Fruit fly (Drosophila melanogaster) whole organism, pupa: ENCODE measurements around the gene Polr1E.

Experiments
- CG10348 ChIP-seq: fragments of 200-800 bp; sonication (Bioruptor generic); IDR thresholded peaks from 2 replicates; pipeline ENCODE4 v1.3.6; 2022; ENCODE audit warnings: missing biosample characterization, missing genetic modification characterization
- CG12605 ChIP-seq: fragments of 200-800 bp; sonication (Bioruptor generic); IDR thresholded peaks from 2 replicates; pipeline ENCODE4 v1.3.6; 2022; ENCODE audit warnings: missing biosample characterization, missing genetic modification characterization
- CG13204 ChIP-seq: fragments of 200-800 bp; sonication (Bioruptor generic); optimal IDR thresholded peaks from 2 replicates; lab custom pipeline; 2018; ENCODE audit warnings: missing biosample characterization, mild to moderate bottlenecking, missing genetic modification characterization, moderate library complexity
- CG14655 ChIP-seq: fragments of 200-800 bp; sonication (Bioruptor generic); optimal IDR thresholded peaks from 3 replicates; lab custom pipeline; 2017; ENCODE audit warnings: mild to moderate bottlenecking, missing biosample characterization, missing genetic modification reagents, missing genetic modification characterization
- CG15710 ChIP-seq: fragments of 200-800 bp; sonication (Bioruptor generic); optimal IDR thresholded peaks from 2 replicates; lab custom pipeline; 2018; ENCODE audit warnings: missing biosample characterization, mild to moderate bottlenecking, missing genetic modification characterization, moderate library complexity
- CG17806 ChIP-seq: fragments of 200-800 bp; sonication (Bioruptor generic); optimal IDR thresholded peaks from 2 replicates; lab custom pipeline; 2018; ENCODE audit warnings: missing biosample characterization, mild to moderate bottlenecking, missing genetic modification characterization, moderate library complexity
- CG32121 ChIP-seq: fragments of 200-800 bp; sonication (Bioruptor generic); IDR thresholded peaks from 2 replicates; pipeline ENCODE4 v1.3.6; 2022; ENCODE audit warnings: missing biosample characterization, missing genetic modification characterization
- CG34367 ChIP-seq: fragments of 200-800 bp; sonication (Bioruptor generic); optimal IDR thresholded peaks from 2 replicates; lab custom pipeline; 2018; ENCODE audit warnings: missing biosample characterization, mild to moderate bottlenecking, missing genetic modification characterization
- CG4496 ChIP-seq: fragments of 200-800 bp; sonication (Bioruptor generic); IDR thresholded peaks from 3 replicates; pipeline ENCODE4 v1.3.6; 2022; ENCODE audit warnings: missing biosample characterization, missing genetic modification characterization
- CG8159 ChIP-seq: fragments of 200-800 bp; sonication (Bioruptor generic); optimal IDR thresholded peaks from 3 replicates; lab custom pipeline; 2018; ENCODE audit warnings: missing biosample characterization, mild to moderate bottlenecking, missing genetic modification characterization, moderate library complexity
- CG8301 ChIP-seq: fragments of 200-800 bp; sonication (Bioruptor generic); optimal IDR thresholded peaks from 2 replicates; lab custom pipeline; 2018; ENCODE audit warnings: missing biosample characterization, mild to moderate bottlenecking, missing genetic modification characterization
- CG9948 ChIP-seq: fragments of 200-800 bp; sonication (Bioruptor generic); optimal IDR thresholded peaks from 2 replicates; lab custom pipeline; 2018; ENCODE audit warnings: missing biosample characterization, mild to moderate bottlenecking, missing genetic modification characterization, moderate library complexity
- D1 ChIP-seq: fragments of 200-800 bp; sonication (Bioruptor generic); optimal IDR thresholded peaks from 2 replicates; lab custom pipeline; 2018; ENCODE audit warnings: missing biosample characterization, mild to moderate bottlenecking, missing genetic modification characterization, moderate library complexity
- EcR ChIP-seq: fragments of 200-800 bp; sonication (Bioruptor generic); optimal IDR thresholded peaks from 3 replicates; lab custom pipeline; 2019; ENCODE audit warnings: missing biosample characterization, missing genetic modification characterization, mild to moderate bottlenecking, moderate library complexity, missing genetic modification reagents
- Ets98B ChIP-seq: fragments of 200-800 bp; sonication (Bioruptor generic); IDR thresholded peaks from 2 replicates; pipeline ENCODE4 v1.3.6; 2022; ENCODE audit warnings: missing biosample characterization, missing genetic modification characterization
- Pif1A ChIP-seq: fragments of 200-800 bp; sonication (Bioruptor generic); optimal IDR thresholded peaks from 3 replicates; lab custom pipeline; 2016; ENCODE audit warnings: missing biosample characterization, missing genetic modification characterization
- Pif1B ChIP-seq: fragments of 200-800 bp; sonication (Bioruptor generic); optimal IDR thresholded peaks from 3 replicates; lab custom pipeline; 2016; ENCODE audit warnings: missing biosample characterization, missing genetic modification characterization
- Snoo ChIP-seq: fragments of 200-800 bp; sonication (Bioruptor generic); optimal IDR thresholded peaks from 3 replicates; lab custom pipeline; 2017; ENCODE audit warnings: missing biosample characterization, mild to moderate bottlenecking, missing genetic modification characterization, inconsistent platforms
- fd96Ca ChIP-seq: fragments of 200-800 bp; sonication (Bioruptor generic); IDR thresholded peaks from 3 replicates; pipeline ENCODE4 v1.3.6; 2022; ENCODE audit warnings: missing biosample characterization, missing genetic modification characterization
- gl ChIP-seq: fragments of 200-800 bp; sonication (Bioruptor generic); optimal IDR thresholded peaks from 2 replicates; lab custom pipeline; 2018; ENCODE audit warnings: missing biosample characterization, mild to moderate bottlenecking, missing genetic modification characterization
- rn ChIP-seq: fragments of 200-800 bp; sonication (Bioruptor generic); IDR thresholded peaks from 2 replicates; pipeline ENCODE4 v1.3.6; 2022; ENCODE audit warnings: missing biosample characterization, missing genetic modification characterization

Gene Polr1E

DNA sequence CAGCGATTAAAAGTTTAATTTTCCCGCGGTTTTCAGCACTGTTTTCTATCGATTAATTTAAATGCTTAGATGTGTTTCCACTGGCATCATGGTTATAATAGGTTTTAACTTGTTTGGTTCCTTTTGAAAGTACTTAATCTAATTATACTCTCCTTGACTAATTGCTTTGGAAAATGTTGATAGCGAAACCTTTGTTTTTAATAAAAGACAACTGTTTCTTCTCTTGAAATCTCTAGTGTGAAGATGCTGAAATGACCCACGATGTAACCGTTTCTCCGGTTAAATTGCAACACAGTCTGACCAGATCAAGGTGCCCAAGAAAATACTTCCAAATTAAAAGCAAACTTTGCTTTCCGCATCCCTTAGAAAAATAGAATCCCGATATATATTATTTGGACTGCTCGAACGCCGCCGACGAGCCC lies 2.6 kb downstream of the Polr1E start, which contains the start of gene Dlc90F:
Gene Dlc90F, plus strand, starts transcription at position 330 of the 422 bp plus-strand sequence.
- TF ChIP-seq EcR (GFP tag; lab: Kevin White, UChicago) (no peak), CG14655 (no peak), CG15710 (tag; lab: Kevin White, UChicago) (peak; percentile 68), Snoo (tag; lab: Kevin White, UChicago) (peak; percentile 20), CG12605 (GFP tag; lab: Robert Waterston, UW) (0 out of 2 replicates have a peak, but pooled peaks have one; percentile 42), rn (GFP tag; lab: Robert Waterston, UW) (0 out of 2 replicates have a peak, but pooled peaks have one; percentile 8), CG4496 (GFP tag; lab: Robert Waterston, UW) (peak; percentile 76; the same call in 1 of the 3 replicates), CG9948 (tag; lab: Kevin White, UChicago) (peak; percentile 43), CG8301 (peak; percentile 29), fd96Ca (GFP tag; lab: Robert Waterston, UW) (peak; percentile 59), CG32121 (no peak), CG13204 (GFP tag; lab: Kevin White, UChicago) (no peak), Ets98B (GFP tag; lab: Robert Waterston, UW) (peak; percentile 62), CG17806 (peak; percentile 58), CG34367 (tag; lab: Kevin White, UChicago) (peak; percentile 51)

DNA sequence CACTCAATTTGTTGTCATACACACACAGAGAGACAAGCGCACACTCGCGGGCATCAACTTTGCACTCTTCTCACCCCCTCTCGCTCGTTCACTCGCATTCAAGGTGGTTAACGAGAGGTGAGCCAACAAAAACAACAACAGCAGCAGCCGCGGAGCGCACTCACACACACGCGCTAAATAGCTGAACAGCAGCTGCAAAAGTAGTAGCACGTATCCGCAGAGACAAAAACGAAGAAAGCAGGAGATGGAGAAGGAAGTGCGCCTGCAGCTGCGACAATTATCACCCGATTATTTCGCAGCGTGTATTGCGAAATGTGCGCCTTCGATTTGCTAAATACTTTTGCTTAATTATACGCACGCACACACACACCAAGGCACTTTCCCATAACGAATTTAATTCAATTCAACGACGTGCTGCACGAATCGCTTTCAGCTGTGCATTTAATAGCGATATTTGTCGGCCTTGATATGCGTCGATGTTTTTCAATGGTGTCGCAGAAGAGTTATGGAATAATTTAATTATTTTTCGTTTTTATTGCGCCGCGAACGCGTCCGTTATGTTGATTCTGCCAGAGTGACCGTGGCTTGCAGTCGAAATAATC lies 3.1 kb downstream of the Polr1E start:
- TF ChIP-seq D1 (tag; lab: Kevin White, UChicago) (no peak), CG8301 (no peak), CG13204 (GFP tag; lab: Kevin White, UChicago) (peak; percentile 61), rn (GFP tag; lab: Robert Waterston, UW) (no peak), CG4496 (GFP tag; lab: Robert Waterston, UW) (peak; percentile 42; the same call in 1 of the 3 replicates), EcR (GFP tag; lab: Kevin White, UChicago) (peak; percentile 64), gl (tag; lab: Kevin White, UChicago) (no peak), Ets98B (GFP tag; lab: Robert Waterston, UW) (peak; percentile 70), Snoo (tag; lab: Kevin White, UChicago) (no peak), CG34367 (tag; lab: Kevin White, UChicago) (no peak), CG12605 (GFP tag; lab: Robert Waterston, UW) (0 out of 2 replicates have a peak, but pooled peaks have one; percentile 18), Pif1B (GFP tag; lab: Kevin White, UChicago) (peak; percentile 74), CG9948 (tag; lab: Kevin White, UChicago) (no peak), fd96Ca (GFP tag; lab: Robert Waterston, UW) (no peak; the same call in 1 of the 3 replicates), CG15710 (tag; lab: Kevin White, UChicago) (peak; percentile 2), Pif1A (GFP tag; lab: Kevin White, UChicago) (peak; percentile 9), CG14655 (no peak), CG8159 (tag; lab: Kevin White, UChicago) (peak; percentile 75), CG32121 (peak; percentile 63; the same call in 1 of the 2 replicates), CG17806 (no peak), CG10348 (GFP tag; lab: Robert Waterston, UW) (no peak)

DNA sequence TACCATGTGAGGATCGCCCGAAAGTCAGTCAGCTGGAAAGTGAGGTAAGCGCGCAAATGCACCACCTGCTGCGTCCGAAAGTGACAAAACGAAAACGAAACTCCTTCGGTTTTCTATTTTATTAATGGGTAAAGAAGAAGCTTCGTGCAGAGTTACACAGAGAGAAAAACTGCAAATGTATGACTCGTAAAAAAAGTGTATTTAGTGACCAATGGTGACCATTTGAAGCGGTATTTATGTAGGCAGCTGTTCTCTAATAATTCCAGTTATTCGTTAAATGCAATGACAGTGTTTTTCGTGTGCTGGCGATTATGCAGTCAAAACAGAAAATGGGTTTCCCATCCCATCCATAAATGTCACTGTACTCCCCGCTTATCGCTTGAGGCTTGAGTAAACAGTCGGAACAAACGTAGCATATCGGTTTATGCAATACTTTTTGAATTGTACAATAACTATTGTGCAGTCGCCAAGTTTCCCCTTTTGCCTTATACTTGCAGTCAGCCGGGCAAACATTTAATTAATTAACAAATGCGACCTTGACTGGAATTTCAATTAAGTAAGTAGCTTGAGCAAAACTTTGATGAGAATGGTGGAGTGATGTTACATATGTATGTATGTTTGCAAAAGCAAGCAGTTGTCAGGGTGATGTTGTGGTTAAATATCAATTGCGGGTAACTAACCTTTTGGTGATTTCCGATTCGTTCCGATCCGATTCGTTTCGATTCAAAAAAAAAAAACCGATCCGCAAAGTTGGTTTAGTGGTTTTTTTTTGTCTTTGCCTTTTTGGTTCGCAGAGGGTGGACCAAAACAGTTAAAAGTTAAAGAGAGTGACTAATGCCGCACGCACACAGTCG lies 3.9 kb downstream of the Polr1E start:
- peak; percentile 61 for TF ChIP-seq CG14655
- TF ChIP-seq CG9948 (tag; lab: Kevin White, UChicago): peak; percentile 26
- no peak for TF ChIP-seq Pif1A (GFP tag; lab: Kevin White, UChicago)
- no peak for TF ChIP-seq Pif1B (GFP tag; lab: Kevin White, UChicago)
- TF ChIP-seq CG8159 (tag; lab: Kevin White, UChicago): peak; percentile 49
- TF ChIP-seq CG17806: peak; percentile 13
- no peak for TF ChIP-seq rn (GFP tag; lab: Robert Waterston, UW)
- TF ChIP-seq CG10348 (GFP tag; lab: Robert Waterston, UW): no peak
- TF ChIP-seq gl (tag; lab: Kevin White, UChicago): peak; percentile 7
- peak; percentile 38 for TF ChIP-seq CG34367 (tag; lab: Kevin White, UChicago)
- no peak for TF ChIP-seq CG13204 (GFP tag; lab: Kevin White, UChicago)
- peak; percentile 49 for TF ChIP-seq CG8301
- peak; percentile 67; the same call in 2 of the 3 replicates for TF ChIP-seq fd96Ca (GFP tag; lab: Robert Waterston, UW)
- no peak for TF ChIP-seq EcR (GFP tag; lab: Kevin White, UChicago)
- TF ChIP-seq D1 (tag; lab: Kevin White, UChicago): no peak
- TF ChIP-seq CG15710 (tag; lab: Kevin White, UChicago): peak; percentile 34
- peak; percentile 66; the same call in 2 of the 3 replicates for TF ChIP-seq CG4496 (GFP tag; lab: Robert Waterston, UW)
- TF ChIP-seq Ets98B (GFP tag; lab: Robert Waterston, UW): peak; percentile 58
- TF ChIP-seq CG32121: peak; percentile 19; the same call in 1 of the 2 replicates
- no peak for TF ChIP-seq Snoo (tag; lab: Kevin White, UChicago)
- TF ChIP-seq CG12605 (GFP tag; lab: Robert Waterston, UW): no peak

dm6 chr3R:18296737-18297136 lies 4.8 kb downstream of the Polr1E start:
- no peak for TF ChIP-seq CG9948 (tag; lab: Kevin White, UChicago)
- TF ChIP-seq CG8159 (tag; lab: Kevin White, UChicago): no peak
- TF ChIP-seq CG32121: 0 out of 2 replicates have a peak, but pooled peaks have one; percentile 14
